Worm (Caenorhabditis elegans) whole organism, young adult: Measurements from ENCODE around the gene mcm-2.

Source experiments
- C06A6.2 ChIP-seq: fragments of 200-800 bp; sonication (Bioruptor generic); conservative IDR thresholded peaks from 2 replicates; pipeline ENCODE4 v1.3.6; 2022; ENCODE audit warnings: missing genetic modification characterization, missing compliant biosample characterization
- F22D6.2 ChIP-seq: sonication (generic microtip); optimal IDR thresholded peaks from 2 replicates; lab custom pipeline; 2016; ENCODE audit warnings: mild to moderate bottlenecking, missing genetic modification characterization, missing compliant biosample characterization
- F23B12.7 ChIP-seq: sonication (generic microtip); optimal IDR thresholded peaks from 2 replicates; lab custom pipeline; 2017; ENCODE audit warnings: missing genetic modification characterization, mild to moderate bottlenecking, missing compliant biosample characterization, antibody characterized with exemption, moderate library complexity; ENCODE audit not compliant: insufficient read depth
- F37B4.10 ChIP-seq: fragments of 200-800 bp; sonication (Bioruptor generic); IDR thresholded peaks from 2 replicates; pipeline ENCODE4 v1.3.6; 2022; ENCODE audit warnings: missing genetic modification characterization, missing compliant biosample characterization
- F52B5.7 ChIP-seq: sonication (generic microtip); optimal IDR thresholded peaks from 2 replicates; lab custom pipeline; 2016; ENCODE audit warnings: mild to moderate bottlenecking, missing genetic modification characterization, missing compliant biosample characterization
- T07F8.4 ChIP-seq: sonication (generic microtip); optimal IDR thresholded peaks from 2 replicates; lab custom pipeline; 2016; ENCODE audit warnings: mild to moderate bottlenecking, missing genetic modification characterization, moderate library complexity, missing compliant biosample characterization
- T26A5.8 ChIP-seq: sonication (generic microtip); optimal IDR thresholded peaks from 2 replicates; lab custom pipeline; 2016; ENCODE audit warnings: missing genetic modification characterization, missing compliant biosample characterization
- Y53G8AR.9 ChIP-seq: fragments of 200-800 bp; sonication (Bioruptor generic); conservative IDR thresholded peaks from 2 replicates; pipeline ENCODE4 v1.3.6; 2022; ENCODE audit warnings: missing genetic modification reagents, missing genetic modification characterization, missing compliant biosample characterization
- Y56A3A.18 ChIP-seq: fragments of 200-800 bp; sonication (Bioruptor generic); IDR thresholded peaks from 2 replicates; pipeline ENCODE4 v1.3.6; 2022; ENCODE audit warnings: missing genetic modification reagents, missing genetic modification characterization, missing compliant biosample characterization
- ama-1 ChIP-seq, 3 experiments: fragments of 150-350 bp in 1 of 3; sonication (generic microtip) in 2 of 3; optimal IDR thresholded peaks; 2 replicates each; lab custom pipeline; 2014 to 2018; ENCODE audit warnings: missing biosample characterization in 2 of 3, missing genetic modification characterization in 2 of 3, missing genetic modification reagents in 2 of 3
- aptf-3 ChIP-seq: fragments of 200-800 bp; sonication (Bioruptor generic); IDR thresholded peaks from 2 replicates; pipeline ENCODE4 v1.3.6; 2022; ENCODE audit warnings: missing genetic modification characterization, missing compliant biosample characterization
- bed-1 ChIP-seq: fragments of 200-800 bp; sonication (Bioruptor generic); IDR thresholded peaks from 2 replicates; pipeline ENCODE4 v1.3.6; 2022; ENCODE audit warnings: missing genetic modification reagents, missing genetic modification characterization, missing compliant biosample characterization
- cebp-1 ChIP-seq, 2 experiments: fragments of 200-800 bp in 1 of 2; sonication (Bioruptor generic) in 1 of 2; sonication (generic microtip) in 1 of 2; IDR thresholded peaks in 1 of 2; optimal IDR thresholded peaks in 1 of 2; 2 replicates each; pipeline versions ENCODE4 v1.3.6 to Lab custom; 2017 to 2022; ENCODE audit warnings: missing compliant biosample characterization in 2 of 2, missing genetic modification characterization in 2 of 2, mild to moderate bottlenecking in 1 of 2, missing genetic modification reagents in 1 of 2, moderate library complexity in 1 of 2
- cebp-2 ChIP-seq: fragments of 200-800 bp; sonication (Bioruptor generic); IDR thresholded peaks from 2 replicates; pipeline ENCODE4 v1.3.6; 2022; ENCODE audit warnings: missing genetic modification characterization, missing compliant biosample characterization
- ceh-40 ChIP-seq: fragments of 200-800 bp; sonication (Bioruptor generic); IDR thresholded peaks from 2 replicates; pipeline ENCODE4 v1.3.6; 2022; ENCODE audit warnings: missing genetic modification characterization, missing compliant biosample characterization
- ceh-91 ChIP-seq: fragments of 200-800 bp; sonication (Bioruptor generic); IDR thresholded peaks from 2 replicates; pipeline ENCODE4 v1.3.6; 2022; ENCODE audit warnings: missing genetic modification reagents, missing genetic modification characterization, missing compliant biosample characterization
- efl-1 ChIP-seq: fragments of 150-350 bp; optimal IDR thresholded peaks from 2 replicates; lab custom pipeline; 2014; ENCODE audit warnings: missing biosample characterization, missing genetic modification reagents, missing genetic modification characterization
- egl-44 ChIP-seq: fragments of 200-800 bp; sonication (Bioruptor generic); IDR thresholded peaks from 2 replicates; pipeline ENCODE4 v1.3.6; 2022; ENCODE audit warnings: missing genetic modification reagents, missing genetic modification characterization, missing compliant biosample characterization
- ekl-4 ChIP-seq: fragments of 200-800 bp; sonication (Bioruptor generic); IDR thresholded peaks from 2 replicates; pipeline ENCODE4 v1.3.6; 2022; ENCODE audit warnings: missing genetic modification reagents, missing genetic modification characterization, missing compliant biosample characterization
- ets-4 ChIP-seq: fragments of 200-800 bp; sonication (Bioruptor generic); optimal IDR thresholded peaks from 2 replicates; lab custom pipeline; 2018; ENCODE audit warnings: mild to moderate bottlenecking, missing genetic modification characterization, missing compliant biosample characterization
- gei-17 ChIP-seq: fragments of 200-800 bp; sonication (Bioruptor generic); optimal IDR thresholded peaks from 2 replicates; lab custom pipeline; 2018; ENCODE audit warnings: mild to moderate bottlenecking, missing genetic modification characterization, missing compliant biosample characterization
- him-1 ChIP-seq: sonication (generic microtip); optimal IDR thresholded peaks from 2 replicates; lab custom pipeline; 2016; ENCODE audit warnings: missing genotype, missing genetic modification reagents, missing genetic modification characterization, missing compliant biosample characterization
- hlh-12 ChIP-seq: sonication (generic microtip); optimal IDR thresholded peaks from 2 replicates; lab custom pipeline; 2016; ENCODE audit warnings: missing genetic modification characterization, missing compliant biosample characterization
- hlh-26 ChIP-seq: fragments of 200-800 bp; sonication (Bioruptor generic); conservative IDR thresholded peaks from 2 replicates; pipeline ENCODE4 v1.3.6; 2022; ENCODE audit warnings: missing genetic modification reagents, missing genetic modification characterization, missing compliant biosample characterization
- hmg-20 ChIP-seq: fragments of 200-800 bp; sonication (Bioruptor generic); IDR thresholded peaks from 2 replicates; pipeline ENCODE4 v1.3.6; 2022; ENCODE audit warnings: missing genetic modification reagents, missing genetic modification characterization, missing compliant biosample characterization
- hsf-1 ChIP-seq: fragments of 200-800 bp; sonication (Bioruptor generic); IDR thresholded peaks from 2 replicates; pipeline ENCODE4 v1.3.6; 2022; ENCODE audit warnings: missing genetic modification reagents, missing genetic modification characterization, missing compliant biosample characterization
- lin-26 ChIP-seq: fragments of 200-800 bp; sonication (Bioruptor generic); IDR thresholded peaks from 2 replicates; pipeline ENCODE4 v1.3.6; 2022; ENCODE audit warnings: missing genetic modification reagents, missing genetic modification characterization, missing compliant biosample characterization
- lin-35 ChIP-seq, 3 experiments: fragments of 150-350 bp in 2 of 3; sonication (generic microtip) in 1 of 3; optimal IDR thresholded peaks; 2 replicates each; lab custom pipeline; 2014 to 2018; ENCODE audit warnings: missing biosample characterization in 3 of 3, missing genetic modification characterization in 3 of 3, missing genetic modification reagents in 3 of 3
- lin-54 ChIP-seq: fragments of 200-800 bp; sonication (Bioruptor generic); optimal IDR thresholded peaks from 2 replicates; lab custom pipeline; 2018; ENCODE audit warnings: mild to moderate bottlenecking, missing genetic modification characterization, missing compliant biosample characterization
- madf-10 ChIP-seq: sonication (generic microtip); optimal IDR thresholded peaks from 2 replicates; lab custom pipeline; 2016; ENCODE audit warnings: mild to moderate bottlenecking, missing genetic modification characterization, missing compliant biosample characterization
- madf-3 ChIP-seq: fragments of 200-800 bp; sonication (Bioruptor generic); IDR thresholded peaks from 2 replicates; pipeline ENCODE4 v1.3.6; 2022; ENCODE audit warnings: missing genetic modification reagents, missing genetic modification characterization, missing compliant biosample characterization
- madf-6 ChIP-seq: fragments of 200-800 bp; sonication (Bioruptor generic); IDR thresholded peaks from 2 replicates; pipeline ENCODE4 v1.3.6; 2022; ENCODE audit warnings: missing genetic modification reagents, missing genetic modification characterization, missing compliant biosample characterization
- mel-28 ChIP-seq: sonication (generic microtip); optimal IDR thresholded peaks from 2 replicates; lab custom pipeline; 2016; ENCODE audit warnings: borderline replicate concordance, mild to moderate bottlenecking, missing genetic modification characterization, missing compliant biosample characterization
- rcor-1 ChIP-seq: fragments of 200-800 bp; sonication (Bioruptor generic); IDR thresholded peaks from 2 replicates; pipeline ENCODE4 v1.3.6; 2022; ENCODE audit warnings: missing genetic modification reagents, missing genetic modification characterization, missing compliant biosample characterization
- rpc-1 ChIP-seq, 2 experiments: fragments of 150-350 bp in 1 of 2; sonication (generic microtip) in 1 of 2; optimal IDR thresholded peaks; 2 replicates each; lab custom pipeline; 2014 to 2018; ENCODE audit warnings: missing biosample characterization in 1 of 2, missing genetic modification characterization in 1 of 2, missing genetic modification reagents in 1 of 2, missing genotype in 1 of 2
- sdz-38 ChIP-seq: sonication (generic microtip); optimal IDR thresholded peaks from 2 replicates; lab custom pipeline; 2016; ENCODE audit warnings: missing genotype, missing genetic modification characterization, missing compliant biosample characterization
- sea-2 ChIP-seq: fragments of 200-800 bp; sonication (Bioruptor generic); IDR thresholded peaks from 2 replicates; pipeline ENCODE4 v1.3.6; 2022; ENCODE audit warnings: missing genetic modification characterization, missing compliant biosample characterization
- snpc-1.1 ChIP-seq: sonication (generic microtip); optimal IDR thresholded peaks from 2 replicates; lab custom pipeline; 2017; ENCODE audit warnings: missing genetic modification characterization, mild to moderate bottlenecking, missing compliant biosample characterization, antibody characterized with exemption, moderate library complexity, missing genotype, missing genetic modification reagents; ENCODE audit not compliant: insufficient read depth
- somi-1 ChIP-seq: fragments of 200-800 bp; sonication (Bioruptor generic); optimal IDR thresholded peaks from 2 replicates; lab custom pipeline; 2018; ENCODE audit warnings: mild to moderate bottlenecking, missing genetic modification characterization, missing compliant biosample characterization
- sptf-2 ChIP-seq: fragments of 200-800 bp; sonication (Bioruptor generic); optimal IDR thresholded peaks from 2 replicates; lab custom pipeline; 2018; ENCODE audit warnings: mild to moderate bottlenecking, missing genetic modification characterization, missing compliant biosample characterization
- tbp1 ChIP-seq: fragments of 200-800 bp; sonication (Bioruptor generic); optimal IDR thresholded peaks from 2 replicates; lab custom pipeline; 2018; ENCODE audit warnings: mild to moderate bottlenecking, missing genetic modification characterization, missing compliant biosample characterization
- tlf-1 ChIP-seq: fragments of 200-800 bp; sonication (Bioruptor generic); optimal IDR thresholded peaks from 2 replicates; lab custom pipeline; 2018; ENCODE audit warnings: mild to moderate bottlenecking, missing genetic modification characterization, missing compliant biosample characterization
- unc-62 ChIP-seq: fragments of 150-350 bp; optimal IDR thresholded peaks from 2 replicates; lab custom pipeline; 2014; ENCODE audit warnings: missing biosample characterization, missing genetic modification reagents, missing genetic modification characterization
- xnd-1 ChIP-seq: sonication (generic microtip); optimal IDR thresholded peaks from 2 replicates; lab custom pipeline; 2016; ENCODE audit warnings: missing genotype, missing genetic modification reagents, missing genetic modification characterization, missing compliant biosample characterization
- ztf-22 ChIP-seq: fragments of 200-800 bp; sonication (Bioruptor generic); optimal IDR thresholded peaks from 2 replicates; lab custom pipeline; 2018; ENCODE audit warnings: mild to moderate bottlenecking, missing genetic modification characterization, moderate library complexity, missing compliant biosample characterization
- ztf-26 ChIP-seq: sonication (generic microtip); optimal IDR thresholded peaks from 2 replicates; lab custom pipeline; 2017; ENCODE audit warnings: missing genetic modification characterization, missing compliant biosample characterization
- ztf-28 ChIP-seq: fragments of 200-800 bp; sonication (Bioruptor generic); IDR thresholded peaks from 2 replicates; pipeline ENCODE4 v1.3.6; 2022; ENCODE audit warnings: missing genetic modification reagents, missing genetic modification characterization, missing compliant biosample characterization
- ztf-6 ChIP-seq: fragments of 200-800 bp; sonication (Bioruptor generic); IDR thresholded peaks from 2 replicates; pipeline ENCODE4 v1.3.6; 2022; ENCODE audit warnings: missing genetic modification reagents, missing genetic modification characterization, missing compliant biosample characterization

Gene mcm-2

ce11 chrII:11980110-11980509, 26.3 kb downstream of the mcm-2 start:
- TF ChIP-seq gei-17 (GFP tag; lab: Kevin White, UChicago), result no peak
- TF ChIP-seq ztf-6 (GFP tag; lab: Robert Waterston, UW), result no peak; the same call in 1 of the 2 replicates
- TF ChIP-seq F23B12.7, result no peak
- TF ChIP-seq xnd-1 (tag; lab: Kevin White, UChicago), result peak; percentile 4
- TF ChIP-seq somi-1 (GFP tag; lab: Kevin White, UChicago), result no peak
- peak; percentile 83 for TF ChIP-seq hsf-1
- TF ChIP-seq tbp1 (GFP tag; lab: Kevin White, UChicago), result peak; percentile 76
- no peak for TF ChIP-seq F52B5.7 (tag; lab: Kevin White, UChicago)
- TF ChIP-seq bed-1 (GFP tag; lab: Robert Waterston, UW), result no peak
- peak; percentile 96 for TF ChIP-seq tlf-1 (GFP tag; lab: Kevin White, UChicago)
- TF ChIP-seq F22D6.2 (tag; lab: Kevin White, UChicago), result peak; percentile 16
- TF ChIP-seq ekl-4, result no peak; the same call in 1 of the 2 replicates
- no peak for TF ChIP-seq him-1
- no peak for TF ChIP-seq lin-26
- no peak for TF ChIP-seq C06A6.2
- TF ChIP-seq hmg-20 (GFP tag; lab: Robert Waterston, UW), result no peak
- no peak for TF ChIP-seq ama-1 (optimal IDR thresholded peaks at IDR 0.05; lab: Kevin White, UChicago)
- TF ChIP-seq ama-1 (GFP tag; optimal IDR thresholded peaks at IDR 0.05; lab: Kevin White, UChicago), result no peak
- TF ChIP-seq madf-6, result no peak; the same call in 1 of the 2 replicates
- TF ChIP-seq madf-10 (tag; lab: Kevin White, UChicago), result peak; percentile 85
- no peak for TF ChIP-seq rcor-1 (GFP tag; lab: Robert Waterston, UW)
- TF ChIP-seq ets-4 (GFP tag; lab: Kevin White, UChicago), result no peak
- peak; percentile 76 for TF ChIP-seq ztf-26 (tag; lab: Kevin White, UChicago)
- no peak for TF ChIP-seq cebp-2
- TF ChIP-seq efl-1 (GFP tag; lab: Kevin White, UChicago), result peak; percentile 55
- TF ChIP-seq sea-2 (GFP tag; lab: Robert Waterston, UW), result no peak
- TF ChIP-seq rpc-1 (optimal IDR thresholded peaks at IDR 0.05; lab: Kevin White, UChicago), result no peak
- no peak for TF ChIP-seq rpc-1 (tag; optimal IDR thresholded peaks at IDR 0.05; lab: Kevin White, UChicago)
- no peak for TF ChIP-seq Y56A3A.18 (GFP tag; lab: Robert Waterston, UW)
- TF ChIP-seq aptf-3 (GFP tag; lab: Robert Waterston, UW), result no peak
- no peak for TF ChIP-seq egl-44 (GFP tag; lab: Robert Waterston, UW)
- no peak for TF ChIP-seq T26A5.8
- TF ChIP-seq ztf-28, result peak; percentile 96
- no peak for TF ChIP-seq hlh-26 (GFP tag; lab: Robert Waterston, UW)
- TF ChIP-seq mel-28, result no peak
- TF ChIP-seq ceh-40, result no peak
- TF ChIP-seq F37B4.10 (GFP tag; lab: Robert Waterston, UW), result no peak
- TF ChIP-seq ceh-91, result peak; percentile 92
- TF ChIP-seq sptf-2 (GFP tag; lab: Kevin White, UChicago), result no peak
- no peak; the same call in none of the 2 replicates for TF ChIP-seq cebp-1 (GFP tag; IDR thresholded peaks at IDR 0.05; lab: Robert Waterston, UW)
- TF ChIP-seq cebp-1 (tag; optimal IDR thresholded peaks at IDR 0.05; lab: Kevin White, UChicago), result peak; percentile 58
- no peak for TF ChIP-seq hlh-12 (tag; lab: Kevin White, UChicago)
- peak; percentile 31 for TF ChIP-seq T07F8.4 (tag; lab: Kevin White, UChicago)
- no peak for TF ChIP-seq unc-62 (GFP tag; lab: Kevin White, UChicago)
- TF ChIP-seq sdz-38 (tag; lab: Kevin White, UChicago), result no peak
- peak in 1 of 3 experiments; percentile 88 for TF ChIP-seq lin-35 (GFP tag; optimal IDR thresholded peaks at IDR 0.05; lab: Kevin White, UChicago)
- TF ChIP-seq snpc-1.1, result peak; percentile 16
- TF ChIP-seq ztf-22 (GFP tag; lab: Kevin White, UChicago), result no peak
- peak; percentile 99 for TF ChIP-seq madf-3 (GFP tag; lab: Robert Waterston, UW)
- TF ChIP-seq Y53G8AR.9 (GFP tag; lab: Robert Waterston, UW), result peak; percentile 92
- peak; percentile 96 for TF ChIP-seq lin-54 (GFP tag; lab: Kevin White, UChicago)
